Worm (Caenorhabditis elegans): ENCODE results near the gene srw-69.

The srw-69 gene

DNA sequence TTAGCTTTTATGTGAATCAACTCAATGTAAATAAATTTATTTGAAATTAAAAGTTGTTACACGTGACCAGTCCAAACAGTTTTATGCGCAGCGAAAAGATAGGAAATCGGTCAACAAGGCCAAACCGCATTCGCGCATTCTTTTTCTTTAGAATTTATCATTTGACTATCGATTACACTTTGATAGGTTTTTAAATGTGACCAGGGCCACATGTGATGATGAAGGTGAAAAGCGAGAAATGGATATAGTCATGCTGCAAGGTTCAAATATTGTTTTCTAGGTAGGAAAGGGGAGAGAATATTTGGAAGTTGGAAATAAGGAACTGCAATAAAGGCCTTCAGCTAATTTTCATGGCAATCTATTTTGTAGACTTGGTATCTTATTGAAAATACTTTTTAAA is 8.1 kb upstream of the srw-69 start (continued):
- no peak for TF ChIP-seq nhr-77 (tag; optimal IDR thresholded peaks at IDR 0.05)
- TF ChIP-seq nhr-47 (tag; optimal IDR thresholded peaks at IDR 0.05) = peak; percentile 57
- TF ChIP-seq lin-35 (GFP tag; optimal IDR thresholded peaks at IDR 0.05) = peak in 1 of 2 experiments; percentile 84
- no peak for TF ChIP-seq alr-1 (tag; optimal IDR thresholded peaks at IDR 0.05; ENCODE audit: borderline replicate concordance)
- no peak for TF ChIP-seq jun-1 (tag; optimal IDR thresholded peaks at IDR 0.05)
- peak; percentile 54 for TF ChIP-seq skn-1 (tag; optimal IDR thresholded peaks at IDR 0.05)
- TF ChIP-seq nhr-19 (GFP tag; conservative IDR thresholded peaks at IDR 0.05) = peak; percentile 79
- TF ChIP-seq isw-1 (GFP tag; IDR thresholded peaks at IDR 0.05) = no peak
- TF ChIP-seq aha-1 (tag; optimal IDR thresholded peaks at IDR 0.05) = no peak
- no peak for TF ChIP-seq lin-13 (GFP tag; optimal IDR thresholded peaks at IDR 0.05)
- TF ChIP-seq ztf-4 (tag; optimal IDR thresholded peaks at IDR 0.05) = peak; percentile 67
- no peak for TF ChIP-seq aly-2 (tag; optimal IDR thresholded peaks at IDR 0.05)
- TF ChIP-seq nhr-90 (tag; optimal IDR thresholded peaks at IDR 0.05; ENCODE audit: poor library complexity) = peak; percentile 77
- no peak for TF ChIP-seq F16B12.6 (tag; optimal IDR thresholded peaks at IDR 0.05)
- TF ChIP-seq swsn-7 (tag; optimal IDR thresholded peaks at IDR 0.05) = peak; percentile 4
- TF ChIP-seq lsy-2 (tag; optimal IDR thresholded peaks at IDR 0.05) = peak in 1 of 2 experiments; percentile 44
- TF ChIP-seq lin-15B (tag; optimal IDR thresholded peaks at IDR 0.05) = no peak
- TF ChIP-seq fkh-8 (tag; optimal IDR thresholded peaks at IDR 0.05) = no peak
- TF ChIP-seq snpc-4 (tag; optimal IDR thresholded peaks at IDR 0.05) = no peak
- TF ChIP-seq ces-1 (GFP tag; optimal IDR thresholded peaks at IDR 0.05) = no peak

DNA sequence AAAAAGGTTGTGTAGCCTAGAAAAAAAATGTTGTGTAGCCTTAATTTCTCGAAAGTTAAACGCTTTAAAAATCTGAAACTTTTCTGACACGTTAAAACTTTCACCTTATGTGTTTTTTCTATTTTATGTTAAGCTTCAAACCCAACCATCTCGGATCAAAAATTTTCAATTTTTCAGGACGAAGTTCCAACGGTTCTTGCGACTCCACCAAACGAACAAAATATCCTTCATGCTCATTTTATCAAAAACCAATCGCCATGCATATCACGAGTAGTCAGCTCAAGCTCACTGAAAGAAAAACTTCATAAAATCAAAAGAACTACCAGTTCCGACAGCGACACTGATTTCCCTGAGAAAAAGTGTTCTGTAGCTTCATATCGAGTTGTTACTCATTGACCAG is 7.7 kb upstream of the srw-69 start:
- TF ChIP-seq dsc-1 (tag; optimal IDR thresholded peaks at IDR 0.05) (no peak), pag-3 (tag; optimal IDR thresholded peaks at IDR 0.05; ENCODE audit: borderline replicate concordance, insufficient read depth) (no peak), lin-35 (GFP tag; optimal IDR thresholded peaks at IDR 0.05) (no peak), aha-1 (tag; optimal IDR thresholded peaks at IDR 0.05) (no peak), lin-14 (GFP tag; optimal IDR thresholded peaks at IDR 0.05) (no peak), tlp-1 (tag; optimal IDR thresholded peaks at IDR 0.05) (no peak), alr-1 (tag; optimal IDR thresholded peaks at IDR 0.05; ENCODE audit: borderline replicate concordance) (no peak), fos-1 (tag; optimal IDR thresholded peaks at IDR 0.05) (no peak), sptf-1 (tag; optimal IDR thresholded peaks at IDR 0.05) (no peak), isw-1 (GFP tag; IDR thresholded peaks at IDR 0.05) (no peak), blmp-1 (tag; optimal IDR thresholded peaks at IDR 0.05) (no peak), lsy-2 (tag; optimal IDR thresholded peaks at IDR 0.05) (no peak), nhr-237 (tag; optimal IDR thresholded peaks at IDR 0.05) (no peak), mep-1 (tag; optimal IDR thresholded peaks at IDR 0.05) (no peak), unc-130 (tag; optimal IDR thresholded peaks at IDR 0.05) (no peak), lin-39 (tag; optimal IDR thresholded peaks at IDR 0.05) (no peak), nhr-19 (GFP tag; conservative IDR thresholded peaks at IDR 0.05) (no peak), efl-1 (optimal IDR thresholded peaks at IDR 0.05) (no peak), efl-1 (GFP tag; optimal IDR thresholded peaks at IDR 0.05 in 1 of 2) (no peak)

DNA sequence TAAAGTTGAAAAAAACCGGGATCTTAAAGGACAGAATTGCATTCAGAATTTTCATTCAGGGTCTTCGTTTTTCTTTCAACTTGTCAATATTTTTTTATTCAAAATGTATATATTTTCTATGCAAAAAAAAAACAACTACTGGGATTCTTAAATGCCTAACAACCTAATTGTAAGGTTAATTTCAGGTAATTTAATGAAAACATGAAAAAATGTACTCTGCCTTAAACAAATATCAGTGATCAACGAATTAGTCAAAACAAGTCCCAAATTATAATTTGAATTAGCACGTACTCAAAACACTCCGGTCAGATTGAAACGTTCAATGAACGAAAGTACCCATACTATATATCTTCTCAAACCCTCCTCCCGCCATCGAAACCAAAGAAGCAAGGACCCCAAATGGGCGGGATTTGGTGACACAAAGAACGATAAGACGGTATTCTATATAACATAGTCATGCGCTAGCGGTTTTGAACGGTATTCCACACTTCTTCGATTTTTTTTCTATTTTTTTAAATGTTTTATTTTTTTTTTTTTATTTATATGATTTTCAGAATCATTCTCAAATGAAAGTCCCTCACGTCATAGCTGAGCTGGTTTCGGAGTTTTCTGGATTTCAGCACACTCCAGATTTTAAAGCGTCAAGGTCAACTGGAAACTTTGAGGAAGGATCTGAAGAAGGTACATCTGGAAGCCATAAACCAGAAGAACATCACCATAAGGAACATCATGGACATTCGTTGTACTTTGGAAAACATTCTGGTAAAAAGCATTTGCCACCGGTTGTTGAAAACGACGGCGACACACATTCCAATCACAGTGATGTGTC is 6.8 kb upstream of the srw-69 start, which contains the start of the genes ddo-2 and F25E5.8:
ddo-2 (minus strand) TSS at position 330 of the 829 bp plus-strand sequence.
F25E5.8 (plus strand) TSS at position 555 of the 829 bp plus-strand sequence.
- TF ChIP-seq F16B12.6 (tag; optimal IDR thresholded peaks at IDR 0.05) = no peak
- no peak for TF ChIP-seq rnt-1 (tag; optimal IDR thresholded peaks at IDR 0.05)
- peak in 1 of 2 experiments; percentile 38 for TF ChIP-seq mdl-1 (tag; optimal IDR thresholded peaks at IDR 0.05)
- TF ChIP-seq ztf-11 (tag; optimal IDR thresholded peaks at IDR 0.05) = no peak
- no peak for TF ChIP-seq ceh-90 (tag; optimal IDR thresholded peaks at IDR 0.05)
- peak; percentile 20 for TF ChIP-seq tbx-2 (tag; optimal IDR thresholded peaks at IDR 0.05)
- TF ChIP-seq elt-3 (tag; optimal IDR thresholded peaks at IDR 0.05) = peak in 1 of 6 experiments; percentile 68
- no peak for TF ChIP-seq nhr-84 (tag; optimal IDR thresholded peaks at IDR 0.05)
- TF ChIP-seq nhr-237 (tag; optimal IDR thresholded peaks at IDR 0.05) = no peak
- TF ChIP-seq ama-1 (optimal IDR thresholded peaks at IDR 0.05) = no peak
- peak; percentile 83 for TF ChIP-seq blmp-1 (tag; optimal IDR thresholded peaks at IDR 0.05)
- TF ChIP-seq nhr-90 (tag; optimal IDR thresholded peaks at IDR 0.05; ENCODE audit: poor library complexity) = peak; percentile 48
- TF ChIP-seq fos-1 (tag; optimal IDR thresholded peaks at IDR 0.05) = no peak
- TF ChIP-seq unc-130 (tag; optimal IDR thresholded peaks at IDR 0.05) = peak; percentile 81
- TF ChIP-seq nhr-20 (tag; optimal IDR thresholded peaks at IDR 0.05) = peak; percentile 19
- TF ChIP-seq skn-1 (tag; optimal IDR thresholded peaks at IDR 0.05) = peak; percentile 24
- no peak for TF ChIP-seq nhr-28 (tag; optimal IDR thresholded peaks at IDR 0.05)
- no peak for TF ChIP-seq ceh-63 (GFP tag; optimal IDR thresholded peaks at IDR 0.05)
- TF ChIP-seq grh-1 (GFP tag; IDR thresholded peaks at IDR 0.05) = 0 out of 2 replicates have a peak, but pooled peaks have one; percentile 7
- TF ChIP-seq ceh-88 (GFP tag; IDR thresholded peaks at IDR 0.05) = no peak
- peak; percentile 18 for TF ChIP-seq lin-14 (GFP tag; optimal IDR thresholded peaks at IDR 0.05)
- TF ChIP-seq hlh-4 (tag; optimal IDR thresholded peaks at IDR 0.05) = no peak
- TF ChIP-seq nhr-19 (GFP tag; conservative IDR thresholded peaks at IDR 0.05) = peak; percentile 72
- no peak for TF ChIP-seq xbp-1 (tag; optimal IDR thresholded peaks at IDR 0.05)
- TF ChIP-seq lin-35 (GFP tag; optimal IDR thresholded peaks at IDR 0.05) = peak in 1 of 2 experiments; percentile 31

Measured in whole organism, L1 larva.